Fruit fly (Drosophila melanogaster): ENCODE measurements around the gene Grip163.

The Grip163 gene

dm6 chr3L:11997959-11998358 lies at the start of gene Grip163:
Gene Grip163 (minus strand): TSS chr3L:11998138.
- TF ChIP-seq CG12605 (GFP tag; IDR thresholded peaks at IDR 0.05) (no peak), CG13204 (GFP tag; optimal IDR thresholded peaks at IDR 0.05) (no peak), gl (tag; optimal IDR thresholded peaks at IDR 0.05) (no peak), CG8301 (tag; optimal IDR thresholded peaks at IDR 0.05) (no peak), Pif1A (GFP tag; optimal IDR thresholded peaks at IDR 0.05) (no peak)

DNA sequence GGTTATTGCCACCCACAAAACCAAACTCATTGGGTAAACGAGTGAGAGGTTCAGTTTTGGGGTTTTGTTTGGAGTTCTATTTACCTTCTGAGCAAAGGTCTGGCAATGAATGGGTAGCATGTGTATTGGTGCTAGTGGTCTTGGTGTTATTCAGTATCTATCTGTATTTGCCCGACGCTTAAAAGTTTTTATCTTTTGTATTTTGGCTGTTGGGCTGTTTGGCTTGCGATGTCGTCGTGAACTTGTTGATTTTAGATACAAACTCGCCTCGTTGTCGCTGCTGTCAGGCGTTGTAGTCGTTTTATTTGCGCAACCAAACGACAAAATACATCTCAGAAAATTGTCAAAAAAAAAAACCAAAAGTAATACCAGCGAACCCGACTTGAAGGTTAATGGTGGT lies 47.5 kb upstream of the Grip163 start:
- no peak for TF ChIP-seq Pif1A (GFP tag; optimal IDR thresholded peaks at IDR 0.05)
- no peak for TF ChIP-seq CG17806 (tag; optimal IDR thresholded peaks at IDR 0.05)
- TF ChIP-seq Snoo (tag; optimal IDR thresholded peaks at IDR 0.05), result no peak
- no peak for TF ChIP-seq CG10348 (GFP tag; IDR thresholded peaks at IDR 0.05)
- TF ChIP-seq EcR (GFP tag; optimal IDR thresholded peaks at IDR 0.05), result no peak
- TF ChIP-seq CG4496 (GFP tag; IDR thresholded peaks at IDR 0.05), result no peak
- no peak for TF ChIP-seq CG13204 (GFP tag; optimal IDR thresholded peaks at IDR 0.05)
- no peak for TF ChIP-seq CG8301 (tag; optimal IDR thresholded peaks at IDR 0.05)
- TF ChIP-seq CG14655 (GFP tag; optimal IDR thresholded peaks at IDR 0.05), result no peak
- TF ChIP-seq CG15710 (tag; optimal IDR thresholded peaks at IDR 0.05), result no peak

- TF ChIP-seq CG8301 (tag; optimal IDR thresholded peaks at IDR 0.05) (no peak), fd96Ca (GFP tag; IDR thresholded peaks at IDR 0.05) (no peak), CG32121 (GFP tag; IDR thresholded peaks at IDR 0.05) (no peak), CG34367 (tag; optimal IDR thresholded peaks at IDR 0.05) (no peak), D1 (tag; optimal IDR thresholded peaks at IDR 0.05) (no peak), rn (GFP tag; IDR thresholded peaks at IDR 0.05) (no peak), Pif1A (GFP tag; optimal IDR thresholded peaks at IDR 0.05) (no peak), CG8159 (tag; optimal IDR thresholded peaks at IDR 0.05) (no peak), CG12605 (GFP tag; IDR thresholded peaks at IDR 0.05) (no peak), CG10348 (GFP tag; IDR thresholded peaks at IDR 0.05) (no peak), Pif1B (GFP tag; optimal IDR thresholded peaks at IDR 0.05) (no peak), CG15710 (tag; optimal IDR thresholded peaks at IDR 0.05) (no peak), EcR (GFP tag; optimal IDR thresholded peaks at IDR 0.05) (no peak), CG13204 (GFP tag; optimal IDR thresholded peaks at IDR 0.05) (no peak)
These were observed 46.3 kb upstream of the Grip163 start, which contains the start of gene CG43638 for dm6 chr3L:12044279-12044678. Gene CG43638 (plus strand): TSS chr3L:12044579.

DNA sequence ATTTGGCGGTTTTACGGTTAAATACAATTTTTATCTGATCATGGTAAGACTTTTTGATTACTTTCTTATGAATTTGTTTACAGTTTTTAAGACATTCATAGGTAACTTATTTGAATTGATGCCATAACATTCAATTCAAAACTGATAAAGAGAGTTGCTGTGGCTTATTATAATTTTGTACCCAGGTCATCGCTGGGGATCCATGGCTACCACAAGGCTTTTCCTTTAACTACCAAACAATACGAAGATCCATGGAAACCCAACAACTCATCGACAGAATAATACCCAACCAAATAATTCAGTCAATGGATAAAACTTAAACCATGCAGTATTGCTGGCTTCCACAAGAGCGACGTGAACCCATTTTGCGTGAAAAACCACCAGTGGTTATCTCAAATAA lies 44.1 kb upstream of the Grip163 start, which contains the start of gene CG6793:
TSS of gene CG6793 (plus strand) at position 301 of the 400 bp plus-strand sequence.
- no peak for TF ChIP-seq Snoo (tag; optimal IDR thresholded peaks at IDR 0.05)
- TF ChIP-seq CG12605 (GFP tag; IDR thresholded peaks at IDR 0.05), result no peak
- no peak for TF ChIP-seq Pif1B (GFP tag; optimal IDR thresholded peaks at IDR 0.05)
- no peak for TF ChIP-seq fd96Ca (GFP tag; IDR thresholded peaks at IDR 0.05)
- TF ChIP-seq CG9948 (tag; optimal IDR thresholded peaks at IDR 0.05), result no peak
- TF ChIP-seq CG4496 (GFP tag; IDR thresholded peaks at IDR 0.05), result no peak
- TF ChIP-seq CG8301 (tag; optimal IDR thresholded peaks at IDR 0.05), result no peak
- no peak for TF ChIP-seq gl (tag; optimal IDR thresholded peaks at IDR 0.05)
- no peak for TF ChIP-seq D1 (tag; optimal IDR thresholded peaks at IDR 0.05)
- no peak for TF ChIP-seq CG14655 (GFP tag; optimal IDR thresholded peaks at IDR 0.05)
- no peak for TF ChIP-seq CG34367 (tag; optimal IDR thresholded peaks at IDR 0.05)
- no peak for TF ChIP-seq EcR (GFP tag; optimal IDR thresholded peaks at IDR 0.05)
- no peak for TF ChIP-seq Pif1A (GFP tag; optimal IDR thresholded peaks at IDR 0.05)
- TF ChIP-seq rn (GFP tag; IDR thresholded peaks at IDR 0.05), result no peak
- no peak for TF ChIP-seq CG10348 (GFP tag; IDR thresholded peaks at IDR 0.05)
- no peak for TF ChIP-seq CG32121 (GFP tag; IDR thresholded peaks at IDR 0.05)

- TF ChIP-seq CG10348 (GFP tag; IDR thresholded peaks at IDR 0.05) (no peak), CG8159 (tag; optimal IDR thresholded peaks at IDR 0.05) (peak; percentile 15), CG8301 (tag; optimal IDR thresholded peaks at IDR 0.05) (no peak), CG12605 (GFP tag; IDR thresholded peaks at IDR 0.05) (no peak), CG17806 (tag; optimal IDR thresholded peaks at IDR 0.05) (no peak), Ets98B (GFP tag; IDR thresholded peaks at IDR 0.05) (no peak; the same call in 1 of the 2 replicates), Pif1A (GFP tag; optimal IDR thresholded peaks at IDR 0.05) (peak; percentile 28), fd96Ca (GFP tag; IDR thresholded peaks at IDR 0.05) (peak; percentile 18; the same call in 1 of the 3 replicates), gl (tag; optimal IDR thresholded peaks at IDR 0.05) (peak; percentile 58), CG15710 (tag; optimal IDR thresholded peaks at IDR 0.05) (no peak), CG14655 (GFP tag; optimal IDR thresholded peaks at IDR 0.05) (peak; percentile 22), CG9948 (tag; optimal IDR thresholded peaks at IDR 0.05) (no peak), Snoo (tag; optimal IDR thresholded peaks at IDR 0.05) (no peak), rn (GFP tag; IDR thresholded peaks at IDR 0.05) (no peak), CG32121 (GFP tag; IDR thresholded peaks at IDR 0.05) (0 out of 2 replicates have a peak, but pooled peaks have one; percentile 33), CG13204 (GFP tag; optimal IDR thresholded peaks at IDR 0.05) (peak; percentile 71), EcR (GFP tag; optimal IDR thresholded peaks at IDR 0.05) (peak; percentile 96), Pif1B (GFP tag; optimal IDR thresholded peaks at IDR 0.05) (no peak), CG4496 (GFP tag; IDR thresholded peaks at IDR 0.05) (no peak; the same call in 2 of the 3 replicates), CG34367 (tag; optimal IDR thresholded peaks at IDR 0.05) (no peak), D1 (tag; optimal IDR thresholded peaks at IDR 0.05) (no peak)
These were observed 42.5 kb upstream of the Grip163 start for dm6 chr3L:12040313-12040924.

- TF ChIP-seq Pif1A (GFP tag; optimal IDR thresholded peaks at IDR 0.05), result no peak
- TF ChIP-seq CG14655 (GFP tag; optimal IDR thresholded peaks at IDR 0.05), result no peak
- no peak for TF ChIP-seq Snoo (tag; optimal IDR thresholded peaks at IDR 0.05)
- TF ChIP-seq CG8159 (tag; optimal IDR thresholded peaks at IDR 0.05), result no peak
- no peak for TF ChIP-seq CG8301 (tag; optimal IDR thresholded peaks at IDR 0.05)
- no peak for TF ChIP-seq Ets98B (GFP tag; IDR thresholded peaks at IDR 0.05)
- TF ChIP-seq fd96Ca (GFP tag; IDR thresholded peaks at IDR 0.05), result no peak
- TF ChIP-seq CG10348 (GFP tag; IDR thresholded peaks at IDR 0.05), result no peak
- no peak for TF ChIP-seq Pif1B (GFP tag; optimal IDR thresholded peaks at IDR 0.05)
- no peak for TF ChIP-seq CG15710 (tag; optimal IDR thresholded peaks at IDR 0.05)
These were observed 41.1 kb upstream of the Grip163 start for dm6 chr3L:12039084-12039483.

Measured in whole organism, pupa.